Fruit fly (Drosophila melanogaster) whole organism, embryonic: ENCODE results near the gene CG12995.

Source experiments
- CG10565 ChIP-seq: fragments of 200-800 bp; sonication (Bioruptor generic); optimal IDR thresholded peaks from 3 replicates; lab custom pipeline; 2016; ENCODE audit warnings: missing biosample characterization, mild to moderate bottlenecking, missing genetic modification characterization
- CG12155 ChIP-seq: fragments of 200-800 bp; sonication (Bioruptor generic); optimal IDR thresholded peaks from 3 replicates; lab custom pipeline; 2016; ENCODE audit warnings: missing biosample characterization, missing genetic modification characterization
- CG1233 ChIP-seq: fragments of 200-800 bp; sonication (Bioruptor generic); optimal IDR thresholded peaks from 4 replicates; lab custom pipeline; 2018; ENCODE audit warnings: missing biosample characterization, mild to moderate bottlenecking, missing genetic modification characterization
- CG12391 ChIP-seq: fragments of 200-800 bp; sonication (Bioruptor generic); optimal IDR thresholded peaks from 3 replicates; lab custom pipeline; 2018; ENCODE audit warnings: missing biosample characterization, mild to moderate bottlenecking, missing genetic modification characterization, moderate library complexity
- CG12769 ChIP-seq: fragments of 200-800 bp; sonication (Bioruptor generic); optimal IDR thresholded peaks from 2 replicates; lab custom pipeline; 2019; ENCODE audit warnings: missing biosample characterization, mild to moderate bottlenecking, missing genetic modification characterization, moderate library complexity
- CG13287 ChIP-seq: fragments of 200-800 bp; sonication (Bioruptor generic); IDR thresholded peaks from 2 replicates; pipeline ENCODE4 v1.3.6; 2022; ENCODE audit warnings: missing biosample characterization, missing genetic modification characterization; ENCODE audit not compliant: partially characterized antibody
- CG15696 ChIP-seq: fragments of 200-800 bp; sonication (Bioruptor generic); optimal IDR thresholded peaks from 2 replicates; lab custom pipeline; 2019; ENCODE audit warnings: missing biosample characterization, mild to moderate bottlenecking, missing genetic modification characterization, moderate library complexity
- CG16779 ChIP-seq: fragments of 200-800 bp; sonication (Bioruptor generic); IDR thresholded peaks from 2 replicates; pipeline ENCODE4 v1.3.6; 2022; ENCODE audit warnings: missing biosample characterization, missing genetic modification characterization
- CG16863 ChIP-seq: fragments of 200-800 bp; sonication (Bioruptor generic); optimal IDR thresholded peaks from 3 replicates; lab custom pipeline; 2016; ENCODE audit warnings: missing biosample characterization, missing genetic modification characterization
- CG17328 ChIP-seq: fragments of 200-800 bp; sonication (Bioruptor generic); IDR thresholded peaks from 2 replicates; pipeline ENCODE4 v1.3.6; 2022; ENCODE audit warnings: missing biosample characterization, missing genetic modification characterization
- CG2120 ChIP-seq: fragments of 200-800 bp; sonication (Bioruptor generic); optimal IDR thresholded peaks from 3 replicates; lab custom pipeline; 2016; ENCODE audit warnings: missing biosample characterization, missing genetic modification characterization
- CG2129 ChIP-seq: fragments of 200-800 bp; sonication (Bioruptor generic); IDR thresholded peaks from 2 replicates; pipeline ENCODE4 v1.3.6; 2022; ENCODE audit warnings: missing biosample characterization, missing genetic modification characterization; ENCODE audit not compliant: partially characterized antibody
- CG30403 ChIP-seq: fragments of 200-800 bp; sonication (Bioruptor generic); optimal IDR thresholded peaks from 3 replicates; lab custom pipeline; 2016; ENCODE audit warnings: missing biosample characterization, missing genetic modification characterization
- CG31441 ChIP-seq: fragments of 200-800 bp; sonication (Bioruptor generic); IDR thresholded peaks from 2 replicates; pipeline ENCODE4 v1.3.6; 2022; ENCODE audit warnings: missing biosample characterization, missing genetic modification characterization
- CG42726 ChIP-seq: fragments of 200-800 bp; sonication (Bioruptor generic); IDR thresholded peaks from 2 replicates; pipeline ENCODE4 v1.3.6; 2022; ENCODE audit warnings: missing biosample characterization, missing genetic modification characterization; ENCODE audit not compliant: partially characterized antibody
- CG4730 ChIP-seq: fragments of 200-800 bp; sonication (Bioruptor generic); IDR thresholded peaks from 2 replicates; pipeline ENCODE4 v1.3.6; 2022; ENCODE audit warnings: missing biosample characterization, missing genetic modification characterization
- CG5245 ChIP-seq: fragments of 200-800 bp; sonication (Bioruptor generic); optimal IDR thresholded peaks from 3 replicates; lab custom pipeline; 2016; ENCODE audit warnings: missing biosample characterization, missing genetic modification characterization
- CG6689 ChIP-seq: fragments of 200-800 bp; sonication (Bioruptor generic); IDR thresholded peaks from 2 replicates; pipeline ENCODE4 v1.3.6; 2022; ENCODE audit warnings: missing biosample characterization, missing genetic modification characterization
- CG8089 ChIP-seq: fragments of 200-800 bp; sonication (Bioruptor generic); optimal IDR thresholded peaks from 3 replicates; lab custom pipeline; 2016; ENCODE audit warnings: missing biosample characterization, missing genetic modification characterization
- CG8388 ChIP-seq: fragments of 200-800 bp; sonication (Bioruptor generic); optimal IDR thresholded peaks from 2 replicates; lab custom pipeline; 2019; ENCODE audit warnings: missing biosample characterization, mild to moderate bottlenecking, missing genetic modification characterization, moderate library complexity
- CG8765 ChIP-seq: fragments of 200-800 bp; sonication (Bioruptor generic); IDR thresholded peaks from 2 replicates; pipeline ENCODE4 v1.3.6; 2022; ENCODE audit warnings: missing biosample characterization, missing genetic modification characterization
- CG9609 ChIP-seq: fragments of 200-800 bp; sonication (Bioruptor generic); optimal IDR thresholded peaks from 3 replicates; lab custom pipeline; 2016; ENCODE audit warnings: missing biosample characterization, missing genetic modification characterization
- ERR ChIP-seq: fragments of 200-800 bp; sonication (Bioruptor generic); optimal IDR thresholded peaks from 2 replicates; lab custom pipeline; 2016; ENCODE audit warnings: missing biosample characterization, missing genetic modification characterization
- MESR4 ChIP-seq: fragments of 200-800 bp; sonication (Bioruptor generic); optimal IDR thresholded peaks from 2 replicates; lab custom pipeline; 2018; ENCODE audit warnings: missing biosample characterization, mild to moderate bottlenecking, missing genetic modification characterization, moderate library complexity
- NK7.1 ChIP-seq: fragments of 200-800 bp; sonication (Bioruptor generic); optimal IDR thresholded peaks from 3 replicates; lab custom pipeline; 2016; ENCODE audit warnings: missing biosample characterization, missing genetic modification characterization
- Oli ChIP-seq: fragments of 200-800 bp; sonication (Bioruptor generic); optimal IDR thresholded peaks from 2 replicates; lab custom pipeline; 2018; ENCODE audit warnings: missing biosample characterization, mild to moderate bottlenecking, missing genetic modification characterization, moderate library complexity
- Opbp ChIP-seq: fragments of 200-800 bp; sonication (Bioruptor generic); IDR thresholded peaks from 3 replicates; pipeline ENCODE4 v1.3.6; 2022; ENCODE audit warnings: missing biosample characterization, missing genetic modification characterization; ENCODE audit not compliant: partially characterized antibody
- Spps ChIP-seq: fragments of 200-800 bp; sonication (Bioruptor generic); optimal IDR thresholded peaks from 2 replicates; lab custom pipeline; 2018; ENCODE audit warnings: missing biosample characterization, mild to moderate bottlenecking, missing genetic modification characterization
- ab ChIP-seq: fragments of 200-800 bp; sonication (Bioruptor generic); optimal IDR thresholded peaks from 2 replicates; lab custom pipeline; 2016; ENCODE audit warnings: missing biosample characterization, missing genetic modification characterization
- amos ChIP-seq: fragments of 200-800 bp; sonication (Bioruptor generic); IDR thresholded peaks from 2 replicates; pipeline ENCODE4 v1.3.6; 2022; ENCODE audit warnings: missing biosample characterization, missing genetic modification characterization; ENCODE audit not compliant: partially characterized antibody
- bab2 ChIP-seq: fragments of 200-800 bp; sonication (Bioruptor generic); optimal IDR thresholded peaks from 2 replicates; lab custom pipeline; 2016; ENCODE audit warnings: missing biosample characterization, missing genetic modification characterization
- cas ChIP-seq: fragments of 200-800 bp; sonication (Bioruptor generic); IDR thresholded peaks from 2 replicates; pipeline ENCODE4 v1.3.6; 2022; ENCODE audit warnings: missing biosample characterization, missing genetic modification characterization
- ci ChIP-seq: fragments of 200-800 bp; sonication (Bioruptor generic); IDR thresholded peaks from 3 replicates; pipeline ENCODE4 v1.3.6; 2022; ENCODE audit warnings: missing biosample characterization, missing genetic modification characterization
- corto ChIP-seq: fragments of 200-800 bp; sonication (Bioruptor generic); optimal IDR thresholded peaks from 2 replicates; lab custom pipeline; 2016; ENCODE audit warnings: missing biosample characterization, mild to moderate bottlenecking, missing genetic modification characterization, moderate library complexity
- dan ChIP-seq: fragments of 200-800 bp; sonication (Bioruptor generic); IDR thresholded peaks from 2 replicates; pipeline ENCODE4 v1.3.6; 2022; ENCODE audit warnings: missing biosample characterization, missing genetic modification characterization
- dimm ChIP-seq: fragments of 200-800 bp; sonication (Bioruptor generic); IDR thresholded peaks from 2 replicates; pipeline ENCODE4 v1.3.6; 2022; ENCODE audit warnings: missing biosample characterization, missing genetic modification characterization
- eyg ChIP-seq: fragments of 200-800 bp; sonication (Bioruptor generic); optimal IDR thresholded peaks from 3 replicates; lab custom pipeline; 2016; ENCODE audit warnings: missing biosample characterization, missing genetic modification characterization
- fd3F ChIP-seq: fragments of 200-800 bp; sonication (Bioruptor generic); optimal IDR thresholded peaks from 2 replicates; lab custom pipeline; 2018; ENCODE audit warnings: missing biosample characterization, mild to moderate bottlenecking, missing genetic modification characterization, moderate library complexity
- hb ChIP-seq: fragments of 200-800 bp; sonication (Bioruptor generic); IDR thresholded peaks from 3 replicates; pipeline ENCODE4 v1.3.6; 2022; ENCODE audit warnings: missing biosample characterization, missing genetic modification characterization; ENCODE audit not compliant: partially characterized antibody
- hkb ChIP-seq, 2 experiments: fragments of 200-800 bp in 1 of 2; fragments of >200 bp in 1 of 2; sonication (Bioruptor generic) in 1 of 2; IDR thresholded peaks in 1 of 2; optimal IDR thresholded peaks in 1 of 2; 2 replicates each; pipeline versions ENCODE4 v1.3.6 to Lab custom; 2017 to 2022; ENCODE audit warnings: missing biosample characterization in 1 of 2, missing genetic modification characterization in 1 of 2
- ind ChIP-seq: fragments of 200-800 bp; sonication (Bioruptor generic); optimal IDR thresholded peaks from 3 replicates; lab custom pipeline; 2016; ENCODE audit warnings: missing biosample characterization, missing genetic modification characterization
- jigr1 ChIP-seq: fragments of 200-800 bp; sonication (Bioruptor generic); IDR thresholded peaks from 3 replicates; pipeline ENCODE4 v1.3.6; 2022; ENCODE audit warnings: missing biosample characterization, missing genetic modification characterization
- lmd ChIP-seq: fragments of 200-800 bp; sonication (Bioruptor generic); IDR thresholded peaks from 2 replicates; pipeline ENCODE4 v1.3.6; 2022; ENCODE audit warnings: missing biosample characterization, missing genetic modification characterization
- onecut ChIP-seq: fragments of 200-800 bp; sonication (Bioruptor generic); IDR thresholded peaks from 2 replicates; pipeline ENCODE4 v1.3.6; 2022; ENCODE audit warnings: missing biosample characterization, missing genetic modification characterization
- phol ChIP-seq: fragments of 200-800 bp; sonication (Bioruptor generic); optimal IDR thresholded peaks from 3 replicates; lab custom pipeline; 2018; ENCODE audit warnings: missing biosample characterization, mild to moderate bottlenecking, missing genetic modification characterization, moderate library complexity
- pita ChIP-seq: fragments of 200-800 bp; sonication (Bioruptor generic); optimal IDR thresholded peaks from 2 replicates; lab custom pipeline; 2017; ENCODE audit warnings: missing biosample characterization, mild to moderate bottlenecking, missing genetic modification characterization
- run ChIP-seq: fragments of 200-800 bp; sonication (Bioruptor generic); optimal IDR thresholded peaks from 3 replicates; lab custom pipeline; 2018; ENCODE audit warnings: missing biosample characterization, mild to moderate bottlenecking, missing genetic modification characterization
- trem ChIP-seq: fragments of 200-800 bp; optimal IDR thresholded peaks from 3 replicates; lab custom pipeline; 2019; ENCODE audit warnings: missing biosample characterization, mild to moderate bottlenecking, missing genetic modification characterization, moderate library complexity
- tx ChIP-seq: fragments of 200-800 bp; sonication (Bioruptor generic); optimal IDR thresholded peaks from 2 replicates; lab custom pipeline; 2016; ENCODE audit warnings: missing biosample characterization, missing genetic modification characterization
- unpg ChIP-seq: fragments of 200-800 bp; sonication (Bioruptor generic); optimal IDR thresholded peaks from 3 replicates; lab custom pipeline; 2018; ENCODE audit warnings: missing biosample characterization, mild to moderate bottlenecking, missing genetic modification characterization, moderate library complexity
- zfh2 ChIP-seq: fragments of 200-800 bp; sonication (Bioruptor generic); optimal IDR thresholded peaks from 2 replicates; lab custom pipeline; 2016; ENCODE audit warnings: missing biosample characterization, missing genetic modification characterization

The CG12995 gene

DNA sequence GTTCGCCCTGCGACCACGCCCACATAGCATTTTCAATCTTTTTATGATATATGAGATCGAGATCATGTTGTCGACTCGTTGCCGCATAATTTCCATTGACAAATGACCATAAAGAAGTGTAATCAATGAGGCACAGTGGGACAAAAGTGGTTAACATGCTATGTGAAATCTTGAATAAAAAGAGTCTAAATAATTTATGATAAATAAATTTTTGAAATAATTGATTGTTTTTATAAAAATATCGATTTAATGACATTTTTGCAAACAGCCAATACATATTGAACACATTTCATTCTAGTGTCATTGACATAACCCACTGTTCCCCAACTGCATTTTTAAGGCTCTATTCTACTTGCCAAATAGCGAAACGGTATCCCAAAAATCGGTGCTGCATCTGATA, 22.3 kb downstream of the CG12995 start (continued):
- TF ChIP-seq hkb (optimal IDR thresholded peaks at IDR 0.05; lab: Kevin White, UChicago) (no peak), hkb (GFP tag; IDR thresholded peaks at IDR 0.05; lab: Robert Waterston, UW) (peak; percentile 61), CG17328 (GFP tag; lab: Robert Waterston, UW) (peak; percentile 23; the same call in 1 of the 2 replicates), amos (no peak), CG31441 (peak; percentile 35; the same call in 1 of the 2 replicates), tx (no peak), trem (no peak), ab (no peak), CG12391 (tag; lab: Kevin White, UChicago) (peak; percentile 21), run (tag; lab: Kevin White, UChicago) (no peak), jigr1 (GFP tag; lab: Robert Waterston, UW) (no peak), CG12769 (no peak), lmd (GFP tag; lab: Robert Waterston, UW) (0 out of 2 replicates have a peak, but pooled peaks have one; percentile 20), ERR (GFP tag; lab: Kevin White, UChicago) (no peak), cas (no peak), CG2129 (GFP tag; lab: Robert Waterston, UW) (no peak), zfh2 (no peak), CG16863 (no peak), CG6689 (peak; percentile 37; the same call in 1 of the 2 replicates), pita (GFP tag; lab: Kevin White, UChicago) (no peak), phol (peak; percentile 23), onecut (GFP tag; lab: Robert Waterston, UW) (no peak), CG1233 (GFP tag; lab: Kevin White, UChicago) (no peak), fd3F (GFP tag; lab: Kevin White, UChicago) (no peak), CG8388 (GFP tag; lab: Kevin White, UChicago) (peak; percentile 11), corto (no peak), CG30403 (GFP tag; lab: Kevin White, UChicago) (peak; percentile 15), NK7.1 (GFP tag; lab: Kevin White, UChicago) (no peak), dan (GFP tag; lab: Robert Waterston, UW) (no peak), Opbp (GFP tag; lab: Robert Waterston, UW) (no peak), eyg (GFP tag; lab: Kevin White, UChicago) (no peak), ind (GFP tag; lab: Kevin White, UChicago) (peak; percentile 6), unpg (GFP tag; lab: Kevin White, UChicago) (peak; percentile 48), CG10565 (GFP tag; lab: Kevin White, UChicago) (no peak), CG8765 (GFP tag; lab: Robert Waterston, UW) (no peak), ci (GFP tag; lab: Robert Waterston, UW) (no peak), CG2120 (GFP tag; lab: Kevin White, UChicago) (no peak), CG8089 (GFP tag; lab: Kevin White, UChicago) (no peak), Spps (tag; lab: Kevin White, UChicago) (no peak), CG9609 (GFP tag; lab: Kevin White, UChicago) (no peak), CG15696 (tag; lab: Kevin White, UChicago) (no peak), CG13287 (GFP tag; lab: Robert Waterston, UW) (no peak), CG5245 (no peak), MESR4 (GFP tag; lab: Kevin White, UChicago) (no peak), hb (GFP tag; lab: Robert Waterston, UW) (no peak), dimm (no peak), Oli (peak; percentile 54), CG16779 (GFP tag; lab: Robert Waterston, UW) (no peak), CG4730 (GFP tag; lab: Robert Waterston, UW) (no peak), CG12155 (no peak), bab2 (GFP tag; lab: Kevin White, UChicago) (no peak), CG42726 (no peak)
